Worm (Caenorhabditis elegans) whole organism, early embryonic: ENCODE measurements around the gene C03B1.1.

Source experiments
- B0310.2 ChIP-seq: sonication (generic microtip); optimal IDR thresholded peaks from 2 replicates; lab custom pipeline; 2016; ENCODE audit warnings: mild to moderate bottlenecking, missing genetic modification characterization, missing compliant biosample characterization
- F13C5.2 ChIP-seq: sonication (generic microtip); optimal IDR thresholded peaks from 2 replicates; lab custom pipeline; 2017; ENCODE audit warnings: mild to moderate bottlenecking, missing genetic modification characterization, inconsistent platforms, missing compliant biosample characterization
- aly-1 ChIP-seq: sonication (generic microtip); optimal IDR thresholded peaks from 2 replicates; lab custom pipeline; 2016; ENCODE audit warnings: missing genetic modification characterization, missing compliant biosample characterization
- ama-1 ChIP-seq: fragments of 150-350 bp; optimal IDR thresholded peaks from 2 replicates; lab custom pipeline; 2014
- ceh-13 ChIP-seq: fragments of 200-800 bp; sonication (Bioruptor generic); optimal IDR thresholded peaks from 2 replicates; lab custom pipeline; 2018; ENCODE audit warnings: mild to moderate bottlenecking, missing genetic modification characterization, missing compliant biosample characterization
- ceh-36 ChIP-seq: sonication (generic microtip); optimal IDR thresholded peaks from 2 replicates; lab custom pipeline; 2016; ENCODE audit warnings: missing genetic modification characterization, inconsistent platforms, missing compliant biosample characterization
- ets-7 ChIP-seq: sonication (generic microtip); optimal IDR thresholded peaks from 2 replicates; lab custom pipeline; 2016; ENCODE audit warnings: missing genotype, missing genetic modification characterization, missing compliant biosample characterization
- flt-1 ChIP-seq: fragments of 200-800 bp; sonication (Bioruptor generic); IDR thresholded peaks from 2 replicates; pipeline ENCODE4 v1.3.6; 2022; ENCODE audit warnings: missing genetic modification characterization, missing compliant biosample characterization
- hmbx-1 ChIP-seq: sonication (generic microtip); optimal IDR thresholded peaks from 2 replicates; lab custom pipeline; 2016; ENCODE audit warnings: mild to moderate bottlenecking, missing genetic modification characterization, missing compliant biosample characterization
- hmg-4 ChIP-seq: fragments of 200-800 bp; sonication (Bioruptor generic); optimal IDR thresholded peaks from 2 replicates; lab custom pipeline; 2018; ENCODE audit warnings: mild to moderate bottlenecking, missing genetic modification characterization, missing compliant biosample characterization
- hnd-1 ChIP-seq: sonication (generic microtip); optimal IDR thresholded peaks from 2 replicates; lab custom pipeline; 2016; ENCODE audit warnings: missing genetic modification characterization, missing compliant biosample characterization
- pes-1 ChIP-seq: fragments of 200-800 bp; sonication (Bioruptor generic); IDR thresholded peaks from 2 replicates; pipeline ENCODE4 v1.3.6; 2022; ENCODE audit warnings: missing genetic modification reagents, missing genetic modification characterization, missing compliant biosample characterization
- scrt-1 ChIP-seq: fragments of 200-800 bp; sonication (Bioruptor generic); IDR thresholded peaks from 2 replicates; pipeline ENCODE4 v1.3.6; 2022; ENCODE audit warnings: missing genetic modification characterization, missing compliant biosample characterization
- sea-1 ChIP-seq: fragments of 200-800 bp; sonication (Bioruptor generic); conservative IDR thresholded peaks from 2 replicates; pipeline ENCODE4 v1.3.6; 2022; ENCODE audit warnings: missing genetic modification characterization, missing compliant biosample characterization
- tbx-11 ChIP-seq: fragments of 200-800 bp; sonication (Bioruptor generic); IDR thresholded peaks from 2 replicates; pipeline ENCODE4 v1.3.6; 2022; ENCODE audit warnings: missing genetic modification characterization, missing compliant biosample characterization
- tbx-37 ChIP-seq: fragments of 200-800 bp; sonication (Bioruptor generic); conservative IDR thresholded peaks from 2 replicates; pipeline ENCODE4 v1.3.6; 2022; ENCODE audit warnings: missing genetic modification reagents, missing genetic modification characterization, missing compliant biosample characterization
- tra-4 ChIP-seq: sonication (generic microtip); optimal IDR thresholded peaks from 2 replicates; lab custom pipeline; 2017; ENCODE audit warnings: missing genetic modification characterization, missing compliant biosample characterization

C03B1.1 gene

ce11 chrX:6408286-6408685 lies 33.7 kb downstream of the C03B1.1 start:
- TF ChIP-seq tbx-11 (GFP tag; lab: Robert Waterston, UW) = no peak
- no peak for TF ChIP-seq B0310.2 (tag; lab: Kevin White, UChicago)
- TF ChIP-seq tra-4 (tag; lab: Kevin White, UChicago) = no peak
- TF ChIP-seq F13C5.2 (tag; lab: Kevin White, UChicago) = no peak
- TF ChIP-seq aly-1 = no peak
- TF ChIP-seq sea-1 (GFP tag; lab: Robert Waterston, UW) = no peak
- TF ChIP-seq hmbx-1 = no peak
- TF ChIP-seq tbx-37 (GFP tag; lab: Robert Waterston, UW) = no peak
- no peak for TF ChIP-seq ceh-13 (GFP tag; lab: Kevin White, UChicago)
- TF ChIP-seq hmg-4 (GFP tag; lab: Kevin White, UChicago) = no peak
- no peak for TF ChIP-seq ceh-36
- no peak for TF ChIP-seq flt-1 (GFP tag; lab: Robert Waterston, UW)
- TF ChIP-seq hnd-1 (tag; lab: Kevin White, UChicago) = no peak
- no peak for TF ChIP-seq pes-1 (GFP tag; lab: Robert Waterston, UW)
- TF ChIP-seq ama-1 (lab: Kevin White, UChicago) = no peak
- no peak for TF ChIP-seq scrt-1 (GFP tag; lab: Robert Waterston, UW)
- no peak for TF ChIP-seq ets-7 (tag; lab: Kevin White, UChicago)

- TF ChIP-seq aly-1 = no peak
Measured at ce11 chrX:6408713-6409112, 34.2 kb downstream of the C03B1.1 start.

ce11 chrX:6410177-6410765 lies 35.7 kb downstream of the C03B1.1 start, which contains the start of gene mup-2:
Gene mup-2, minus strand, starts transcription at chrX:6410227.
- TF ChIP-seq ets-7 (tag; lab: Kevin White, UChicago) (no peak), F13C5.2 (tag; lab: Kevin White, UChicago) (no peak), sea-1 (GFP tag; lab: Robert Waterston, UW) (no peak), tbx-37 (GFP tag; lab: Robert Waterston, UW) (no peak), tra-4 (tag; lab: Kevin White, UChicago) (no peak), aly-1 (no peak), ceh-36 (no peak), ceh-13 (GFP tag; lab: Kevin White, UChicago) (no peak), hmg-4 (GFP tag; lab: Kevin White, UChicago) (no peak), B0310.2 (tag; lab: Kevin White, UChicago) (no peak), flt-1 (GFP tag; lab: Robert Waterston, UW) (no peak), ama-1 (lab: Kevin White, UChicago) (no peak), hmbx-1 (no peak)

- TF ChIP-seq sea-1 (GFP tag; lab: Robert Waterston, UW) (no peak), B0310.2 (tag; lab: Kevin White, UChicago) (no peak), tbx-37 (GFP tag; lab: Robert Waterston, UW) (no peak), tra-4 (tag; lab: Kevin White, UChicago) (no peak), hmg-4 (GFP tag; lab: Kevin White, UChicago) (no peak), F13C5.2 (tag; lab: Kevin White, UChicago) (no peak), aly-1 (no peak), ets-7 (tag; lab: Kevin White, UChicago) (no peak), ceh-36 (no peak), scrt-1 (GFP tag; lab: Robert Waterston, UW) (no peak), flt-1 (GFP tag; lab: Robert Waterston, UW) (no peak), ama-1 (lab: Kevin White, UChicago) (no peak), hmbx-1 (no peak), ceh-13 (GFP tag; lab: Kevin White, UChicago) (no peak), hnd-1 (tag; lab: Kevin White, UChicago) (no peak), pes-1 (GFP tag; lab: Robert Waterston, UW) (no peak), tbx-11 (GFP tag; lab: Robert Waterston, UW) (no peak)
Measured at ce11 chrX:6412575-6412974, 38.0 kb downstream of the C03B1.1 start, which contains the start of gene T22E5.1. Gene T22E5.1, plus strand, starts transcription at chrX:6412875.

- TF ChIP-seq ceh-36 (no peak), ceh-13 (GFP tag; lab: Kevin White, UChicago) (no peak), tbx-11 (GFP tag; lab: Robert Waterston, UW) (no peak), B0310.2 (tag; lab: Kevin White, UChicago) (no peak), pes-1 (GFP tag; lab: Robert Waterston, UW) (no peak), tra-4 (tag; lab: Kevin White, UChicago) (no peak), flt-1 (GFP tag; lab: Robert Waterston, UW) (no peak), ama-1 (lab: Kevin White, UChicago) (no peak), ets-7 (tag; lab: Kevin White, UChicago) (no peak), scrt-1 (GFP tag; lab: Robert Waterston, UW) (no peak), hnd-1 (tag; lab: Kevin White, UChicago) (no peak), hmg-4 (GFP tag; lab: Kevin White, UChicago) (no peak)
Measured at ce11 chrX:6413583-6413982, 39.0 kb downstream of the C03B1.1 start.

ce11 chrX:6416357-6417087 lies 42.0 kb downstream of the C03B1.1 start, which contains the start of gene T22E5.6:
Gene T22E5.6, minus strand, starts transcription at chrX:6416407.
- no peak for TF ChIP-seq flt-1 (GFP tag; lab: Robert Waterston, UW)
- TF ChIP-seq ama-1 (lab: Kevin White, UChicago) = no peak
- no peak for TF ChIP-seq ets-7 (tag; lab: Kevin White, UChicago)
- no peak for TF ChIP-seq sea-1 (GFP tag; lab: Robert Waterston, UW)
- TF ChIP-seq hnd-1 (tag; lab: Kevin White, UChicago) = no peak
- no peak for TF ChIP-seq F13C5.2 (tag; lab: Kevin White, UChicago)
- TF ChIP-seq scrt-1 (GFP tag; lab: Robert Waterston, UW) = no peak
- TF ChIP-seq tbx-11 (GFP tag; lab: Robert Waterston, UW) = no peak
- no peak for TF ChIP-seq tbx-37 (GFP tag; lab: Robert Waterston, UW)
- TF ChIP-seq ceh-36 = no peak
- no peak for TF ChIP-seq hmbx-1
- no peak for TF ChIP-seq ceh-13 (GFP tag; lab: Kevin White, UChicago)
- no peak for TF ChIP-seq hmg-4 (GFP tag; lab: Kevin White, UChicago)
- TF ChIP-seq aly-1 = no peak
- no peak for TF ChIP-seq tra-4 (tag; lab: Kevin White, UChicago)
- TF ChIP-seq B0310.2 (tag; lab: Kevin White, UChicago) = no peak
